Worm (Caenorhabditis elegans) whole organism, L1 larva: ENCODE data around the gene trpp-12.

ENCODE experiments used
- aly-2 ChIP-seq: fragments of 150-350 bp; optimal IDR thresholded peaks from 2 replicates; lab custom pipeline; 2014; ENCODE audit warnings: missing biosample characterization, missing genetic modification characterization
- egl-27 ChIP-seq, 2 experiments: fragments of 150-350 bp in 1 of 2; sonication (generic microtip); optimal IDR thresholded peaks; 3 replicates each; lab custom pipeline; 2017 to 2018; ENCODE audit warnings: missing biosample characterization in 2 of 2, missing genetic modification characterization in 2 of 2, missing genetic modification reagents in 2 of 2

DNA sequence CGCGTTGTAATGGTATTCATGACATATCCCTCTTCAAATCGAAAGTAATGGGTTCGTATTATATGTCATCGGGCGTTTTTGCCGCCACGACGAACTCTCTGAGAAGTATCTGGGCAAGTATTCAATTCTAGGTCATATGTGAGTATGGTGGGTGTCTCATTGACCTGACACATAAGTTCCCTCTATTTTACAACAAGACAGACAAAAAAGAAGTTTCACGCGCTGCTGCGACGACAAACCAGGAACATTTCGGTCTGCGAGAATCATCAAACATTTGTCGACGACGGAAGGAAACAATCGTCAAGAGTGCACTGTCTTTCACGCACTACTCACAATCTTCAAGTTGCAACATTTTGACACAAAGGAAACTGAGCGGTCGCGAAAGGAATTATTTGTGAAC lies 15.8 kb downstream of the trpp-12 start:
- TF ChIP-seq aly-2 (tag; lab: Kevin White, UChicago) = no peak
- TF ChIP-seq egl-27 (tag; optimal IDR thresholded peaks at IDR 0.05; lab: Kevin White, UChicago) = no peak
